Worm (Caenorhabditis elegans): ENCODE data around the gene leo-1.

- TF ChIP-seq flt-1 (GFP tag; IDR thresholded peaks at IDR 0.05), result no peak
- TF ChIP-seq ceh-36 (tag; optimal IDR thresholded peaks at IDR 0.05), result no peak
- no peak for TF ChIP-seq ets-7 (tag; optimal IDR thresholded peaks at IDR 0.05)
These were observed 24.8 kb upstream of the leo-1 start, which contains the start of gene T01G1.2 for ce11 chrIV:11353946-11354458.

Measured in whole organism, early embryonic.